Fruit fly (Drosophila melanogaster) whole organism, adult: ENCODE data around the gene U4-U6-60K.
A peak's percentile ranks its signal among the peaks of the same experiment; 100 is the strongest.

Source experiments
- CG11617 ChIP-seq: fragments of 200-800 bp; sonication (Bioruptor generic); optimal IDR thresholded peaks from 2 replicates; lab custom pipeline; 2017; ENCODE audit warnings: mild to moderate bottlenecking, missing biosample characterization, missing genetic modification reagents, missing genetic modification characterization
- CG12768 ChIP-seq: fragments of 200-800 bp; sonication (Bioruptor generic); optimal IDR thresholded peaks from 2 replicates; lab custom pipeline; 2017; ENCODE audit warnings: missing biosample characterization, missing genetic modification characterization, mild to moderate bottlenecking, moderate library complexity, missing genetic modification reagents
- CG14711 ChIP-seq: fragments of 200-800 bp; sonication (Bioruptor generic); optimal IDR thresholded peaks from 2 replicates; lab custom pipeline; 2018; ENCODE audit warnings: missing biosample characterization, mild to moderate bottlenecking, missing genetic modification characterization, moderate library complexity
- CG1620 ChIP-seq: fragments of 200-800 bp; sonication (Bioruptor generic); optimal IDR thresholded peaks from 2 replicates; lab custom pipeline; 2016; ENCODE audit warnings: missing biosample characterization, missing genetic modification characterization
- CG33017 ChIP-seq: fragments of 200-800 bp; sonication (Bioruptor generic); optimal IDR thresholded peaks from 2 replicates; lab custom pipeline; 2018; ENCODE audit warnings: missing biosample characterization, mild to moderate bottlenecking, missing genetic modification characterization, moderate library complexity
- CG5204 ChIP-seq: fragments of 200-800 bp; sonication (Bioruptor generic); optimal IDR thresholded peaks from 2 replicates; lab custom pipeline; 2016; ENCODE audit warnings: missing biosample characterization, missing genetic modification characterization
- CG7045 ChIP-seq: fragments of 200-800 bp; sonication (Bioruptor generic); optimal IDR thresholded peaks from 2 replicates; lab custom pipeline; 2017; ENCODE audit warnings: missing biosample characterization, mild to moderate bottlenecking, missing genetic modification characterization
- CG7101 ChIP-seq: fragments of 200-800 bp; sonication (Bioruptor generic); optimal IDR thresholded peaks from 2 replicates; lab custom pipeline; 2018; ENCODE audit warnings: missing biosample characterization, mild to moderate bottlenecking, missing genetic modification characterization, moderate library complexity
- Clk ChIP-seq: fragments of 200-800 bp; sonication (Bioruptor generic); optimal IDR thresholded peaks from 2 replicates; lab custom pipeline; 2017; ENCODE audit warnings: missing biosample characterization, missing genetic modification characterization
- Crg-1 ChIP-seq: fragments of 200-800 bp; sonication (Bioruptor generic); optimal IDR thresholded peaks from 2 replicates; lab custom pipeline; 2016; ENCODE audit warnings: missing biosample characterization, missing genetic modification characterization
- Hr96 ChIP-seq: fragments of 200-800 bp; sonication (Bioruptor generic); optimal IDR thresholded peaks from 2 replicates; lab custom pipeline; 2016; ENCODE audit warnings: missing biosample characterization, missing genetic modification characterization
- Mnt ChIP-seq: fragments of 200-800 bp; sonication (Bioruptor generic); optimal IDR thresholded peaks from 2 replicates; lab custom pipeline; 2016; ENCODE audit warnings: missing biosample characterization, mild to moderate bottlenecking, missing genetic modification characterization
- bab1 ChIP-seq: fragments of 200-800 bp; sonication (Bioruptor generic); optimal IDR thresholded peaks from 3 replicates; lab custom pipeline; 2019; ENCODE audit warnings: missing biosample characterization, mild to moderate bottlenecking, missing genetic modification characterization, moderate library complexity
- cic ChIP-seq: fragments of 200-800 bp; sonication (Bioruptor generic); optimal IDR thresholded peaks from 2 replicates; lab custom pipeline; 2017; ENCODE audit warnings: missing biosample characterization, mild to moderate bottlenecking, missing genetic modification characterization, moderate library complexity
- cnc ChIP-seq, 2 experiments: fragments of >200 bp; optimal IDR thresholded peaks; 2 replicates each; lab custom pipeline; 2017
- kay ChIP-seq: fragments of 200-800 bp; sonication (Bioruptor generic); peaks from one replicate; lab custom pipeline; 2016; ENCODE audit warnings: missing biosample characterization, missing genetic modification characterization, borderline replicate concordance
- ovo ChIP-seq: fragments of 200-800 bp; sonication (Bioruptor generic); optimal IDR thresholded peaks from 2 replicates; lab custom pipeline; 2016; ENCODE audit warnings: missing biosample characterization, missing genetic modification characterization
- pad ChIP-seq: fragments of 200-800 bp; sonication (Bioruptor generic); optimal IDR thresholded peaks from 3 replicates; lab custom pipeline; 2017; ENCODE audit warnings: missing biosample characterization, missing genetic modification characterization, mild to moderate bottlenecking, moderate library complexity, missing genetic modification reagents
- tj ChIP-seq: fragments of 200-800 bp; sonication (Bioruptor generic); optimal IDR thresholded peaks from 3 replicates; lab custom pipeline; 2017; ENCODE audit warnings: missing biosample characterization, mild to moderate bottlenecking, missing genetic modification characterization, moderate library complexity
- toe ChIP-seq: fragments of 200-800 bp; sonication (Bioruptor generic); optimal IDR thresholded peaks from 2 replicates; lab custom pipeline; 2016; ENCODE audit warnings: missing biosample characterization, missing genetic modification characterization

The U4-U6-60K gene

DNA sequence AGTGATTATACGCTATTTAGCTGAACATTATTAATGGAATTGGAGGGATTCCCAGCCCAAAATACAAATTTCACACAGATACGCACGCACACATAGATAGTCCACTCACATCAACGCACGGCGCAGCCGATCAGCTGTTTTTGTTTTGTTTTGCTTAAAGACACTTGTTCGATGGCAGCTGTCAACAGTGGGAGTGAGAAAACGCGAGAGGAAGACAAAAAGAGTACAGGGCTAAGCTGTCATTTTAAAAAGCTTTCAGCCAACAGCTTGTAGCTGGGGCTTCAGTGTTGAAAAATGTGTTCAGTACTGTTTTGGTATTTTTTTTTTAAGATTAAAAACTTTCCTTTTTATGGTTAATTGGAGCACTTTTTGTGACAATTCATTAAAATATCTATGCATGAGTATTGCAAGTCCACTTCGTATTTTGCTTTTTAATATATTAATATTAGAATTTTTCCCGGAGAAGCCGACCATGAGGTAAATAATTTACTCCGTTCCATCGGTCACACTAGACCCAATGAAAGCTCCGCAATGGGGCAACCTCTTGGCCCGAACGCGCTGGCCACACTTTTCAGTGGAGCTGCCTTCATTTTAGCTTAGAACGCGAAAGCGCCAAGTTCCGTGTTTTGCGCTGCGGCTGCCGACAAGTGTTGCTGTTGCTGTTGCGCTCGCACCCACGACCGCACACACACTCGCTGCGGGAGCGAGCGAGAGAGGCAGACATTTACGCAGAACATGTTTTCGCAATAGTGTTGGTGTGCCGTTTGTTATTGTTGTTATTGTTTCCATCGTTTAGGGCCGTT lies 19.4 kb upstream of the U4-U6-60K start:
- TF ChIP-seq Hr96 (GFP tag; lab: Kevin White, UChicago) (peak; percentile 52), Mnt (peak; percentile 87), ovo (GFP tag; lab: Kevin White, UChicago) (peak; percentile 81), cnc (optimal IDR thresholded peaks at IDR 0.05; lab: Kevin White, UChicago) (no peak), CG33017 (tag; lab: Kevin White, UChicago) (peak; percentile 42), CG5204 (GFP tag; lab: Kevin White, UChicago) (no peak), CG1620 (GFP tag; lab: Kevin White, UChicago) (peak; percentile 77), Clk (GFP tag; lab: Kevin White, UChicago) (peak; percentile 49), bab1 (GFP tag; lab: Kevin White, UChicago) (peak; percentile 60), Crg-1 (peak; percentile 80), CG7045 (GFP tag; lab: Kevin White, UChicago) (peak; percentile 52), pad (peak; percentile 73), kay (no peak), CG14711 (tag; lab: Kevin White, UChicago) (peak; percentile 63), CG12768 (peak; percentile 10), cic (peak; percentile 87), tj (GFP tag; lab: Kevin White, UChicago) (peak; percentile 73), CG11617 (GFP tag; lab: Kevin White, UChicago) (peak; percentile 88), toe (GFP tag; lab: Kevin White, UChicago) (peak; percentile 47), CG7101 (tag; lab: Kevin White, UChicago) (peak; percentile 38)

DNA sequence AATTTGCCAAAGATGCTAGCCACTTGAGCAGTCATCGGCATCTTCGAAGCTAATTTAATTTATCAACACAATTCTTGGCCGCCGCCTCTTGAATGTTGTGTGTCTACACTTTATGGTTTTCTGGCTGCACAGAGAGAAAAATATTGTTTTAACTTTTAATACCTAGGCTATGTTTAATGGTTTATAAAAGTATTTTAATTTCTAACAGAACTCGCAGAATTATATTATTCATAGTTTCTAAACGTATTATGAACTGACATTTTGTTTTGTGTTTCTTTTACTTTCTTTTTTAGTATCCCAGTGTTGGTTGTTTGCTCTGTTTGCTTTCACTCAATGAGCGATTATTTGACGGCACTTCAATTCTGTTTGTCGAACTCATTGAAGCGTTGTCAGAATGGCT lies 18.5 kb upstream of the U4-U6-60K start:
- peak; percentile 61 for TF ChIP-seq kay
- TF ChIP-seq CG11617 (GFP tag; lab: Kevin White, UChicago) = no peak

DNA sequence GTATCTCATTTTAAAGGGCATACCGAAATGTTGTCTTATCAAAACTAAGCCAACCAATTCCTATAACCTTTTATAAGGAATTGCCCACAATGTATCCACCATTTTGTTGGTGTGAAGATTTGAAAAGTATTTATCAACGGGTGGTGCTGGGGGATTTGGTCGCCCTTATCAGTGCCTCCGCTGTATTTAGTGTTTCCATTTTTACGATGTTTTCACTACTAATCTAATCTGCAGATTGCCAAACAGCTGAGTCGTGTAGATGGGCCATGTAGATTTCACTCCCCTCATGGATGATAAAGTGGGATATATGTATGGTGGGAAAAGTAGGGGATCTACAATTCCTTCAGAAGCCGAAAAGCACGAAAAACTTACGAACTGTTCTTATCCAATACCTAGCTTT lies 17.7 kb upstream of the U4-U6-60K start:
- peak; percentile 1 for TF ChIP-seq CG12768
- TF ChIP-seq CG33017 (tag; lab: Kevin White, UChicago) = no peak
- no peak for TF ChIP-seq tj (GFP tag; lab: Kevin White, UChicago)
- TF ChIP-seq kay = peak; percentile 48
- TF ChIP-seq CG7101 (tag; lab: Kevin White, UChicago) = no peak
- peak; percentile 78 for TF ChIP-seq cic
- no peak for TF ChIP-seq toe (GFP tag; lab: Kevin White, UChicago)
- no peak for TF ChIP-seq bab1 (GFP tag; lab: Kevin White, UChicago)
- TF ChIP-seq Clk (GFP tag; lab: Kevin White, UChicago) = no peak
- TF ChIP-seq cnc (optimal IDR thresholded peaks at IDR 0.05; lab: Kevin White, UChicago) = no peak

DNA sequence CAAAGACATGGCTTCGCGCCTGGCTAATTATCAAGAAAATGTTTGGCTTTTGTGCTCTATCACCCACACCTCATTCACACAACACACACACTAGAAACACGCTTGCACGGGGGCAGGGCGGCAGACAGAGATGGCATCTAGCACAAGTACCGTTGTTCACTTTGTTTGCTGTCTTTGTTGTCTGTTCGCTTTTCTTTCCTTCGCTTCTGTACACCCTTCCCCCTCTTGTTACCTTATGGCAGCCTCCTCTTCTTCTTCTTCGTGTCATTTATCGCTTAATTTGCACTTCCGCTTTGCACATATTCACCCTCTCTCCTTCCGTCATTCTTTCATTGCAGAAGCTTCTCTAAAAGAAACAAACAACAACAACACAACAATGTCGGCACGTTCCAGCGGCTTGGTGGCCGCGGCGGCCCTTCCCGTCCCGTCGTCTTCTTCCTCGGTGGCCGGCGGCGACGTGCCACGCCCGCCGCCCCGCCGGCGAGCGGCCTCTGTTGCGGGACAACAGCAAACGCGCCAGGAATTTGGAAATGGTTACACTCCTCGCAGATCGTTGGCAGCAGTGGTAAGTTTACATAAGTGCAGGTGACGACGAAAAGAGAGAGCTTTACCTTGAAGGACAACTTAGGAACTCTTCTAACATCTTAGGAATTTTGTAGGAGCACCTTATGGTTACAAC lies 16.9 kb upstream of the U4-U6-60K start:
- TF ChIP-seq toe (GFP tag; lab: Kevin White, UChicago) (no peak), bab1 (GFP tag; lab: Kevin White, UChicago) (no peak), CG14711 (tag; lab: Kevin White, UChicago) (no peak), CG5204 (GFP tag; lab: Kevin White, UChicago) (no peak), CG12768 (no peak), CG7045 (GFP tag; lab: Kevin White, UChicago) (no peak), kay (no peak), cnc (optimal IDR thresholded peaks at IDR 0.05; lab: Kevin White, UChicago) (no peak), tj (GFP tag; lab: Kevin White, UChicago) (peak; percentile 91), Hr96 (GFP tag; lab: Kevin White, UChicago) (no peak), CG1620 (GFP tag; lab: Kevin White, UChicago) (peak; percentile 15), CG33017 (tag; lab: Kevin White, UChicago) (no peak), Crg-1 (no peak), pad (peak; percentile 85), cic (no peak), Mnt (no peak), CG11617 (GFP tag; lab: Kevin White, UChicago) (no peak), ovo (GFP tag; lab: Kevin White, UChicago) (peak; percentile 89), Clk (GFP tag; lab: Kevin White, UChicago) (no peak), CG7101 (tag; lab: Kevin White, UChicago) (no peak)

DNA sequence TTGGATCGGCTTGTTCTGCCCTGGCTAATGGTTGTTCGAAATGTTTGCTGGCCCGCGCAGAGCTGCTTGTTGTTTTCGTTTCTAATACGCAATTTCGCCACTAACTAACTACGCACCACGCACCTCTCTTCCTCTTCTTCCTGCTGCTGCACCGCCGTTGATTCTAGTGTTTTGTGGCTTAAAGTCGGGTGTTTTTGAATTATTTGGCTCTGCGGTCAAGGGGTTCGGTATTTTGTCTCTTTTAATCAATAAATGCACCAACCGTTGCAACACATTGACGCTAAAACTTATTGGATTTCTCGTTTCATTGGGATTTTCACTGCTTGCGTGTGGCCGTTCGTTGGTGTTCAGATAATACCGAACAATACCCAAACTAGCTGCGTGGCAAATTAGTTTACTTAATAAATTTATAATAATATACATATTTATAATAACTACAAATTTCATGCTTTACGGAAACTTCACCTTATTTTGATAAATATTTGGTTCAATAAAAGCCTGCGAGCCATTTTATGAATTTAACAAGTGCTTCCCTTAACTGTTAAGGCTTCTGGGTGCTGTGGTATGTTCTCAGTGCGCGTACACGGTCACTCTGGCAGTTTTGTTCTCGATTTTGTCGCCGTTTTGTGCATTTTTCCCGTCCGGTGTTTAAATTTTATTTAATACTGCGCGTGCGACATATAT lies 15.9 kb upstream of the U4-U6-60K start, which contains the start of the genes Edc3 and Nedd4:
Gene Edc3 (minus strand): TSS at position 351 of the 684 bp plus-strand sequence.
Gene Nedd4 (plus strand): TSS at position 571 of the 684 bp plus-strand sequence.
- TF ChIP-seq CG7045 (GFP tag; lab: Kevin White, UChicago) (peak; percentile 17), CG14711 (tag; lab: Kevin White, UChicago) (peak; percentile 19), cnc (optimal IDR thresholded peaks at IDR 0.05; lab: Kevin White, UChicago) (no peak), CG7101 (tag; lab: Kevin White, UChicago) (peak; percentile 36), ovo (GFP tag; lab: Kevin White, UChicago) (no peak), CG11617 (GFP tag; lab: Kevin White, UChicago) (peak; percentile 47), cic (peak; percentile 7), Crg-1 (peak; percentile 23), Mnt (peak; percentile 52), Hr96 (GFP tag; lab: Kevin White, UChicago) (no peak)
